Fruit fly (Drosophila melanogaster) whole organism, embryonic: ENCODE results near the gene bark.

Experiments
- ATbp ChIP-seq: fragments of 200-800 bp; sonication (Bioruptor generic); optimal IDR thresholded peaks from 2 replicates; lab custom pipeline; 2017; ENCODE audit warnings: missing biosample characterization, mild to moderate bottlenecking, missing genetic modification characterization, missing genetic modification reagents
- Atf-2 ChIP-seq: fragments of 200-800 bp; sonication (Bioruptor generic); optimal IDR thresholded peaks from 2 replicates; lab custom pipeline; 2016; ENCODE audit warnings: missing biosample characterization, missing genetic modification characterization
- CG1024 ChIP-seq: fragments of 200-800 bp; sonication (Bioruptor generic); IDR thresholded peaks from 2 replicates; pipeline ENCODE4 v1.3.6; 2022; ENCODE audit warnings: missing biosample characterization, missing genetic modification characterization
- CG10543 ChIP-seq: fragments of 200-800 bp; sonication (Bioruptor generic); optimal IDR thresholded peaks from 3 replicates; lab custom pipeline; 2017; ENCODE audit warnings: missing biosample characterization, mild to moderate bottlenecking, missing genetic modification characterization, moderate library complexity
- CG10565 ChIP-seq: fragments of 200-800 bp; sonication (Bioruptor generic); optimal IDR thresholded peaks from 3 replicates; lab custom pipeline; 2016; ENCODE audit warnings: missing biosample characterization, mild to moderate bottlenecking, missing genetic modification characterization
- CG10959 ChIP-seq: fragments of 200-800 bp; sonication (Bioruptor generic); IDR thresholded peaks from 2 replicates; pipeline ENCODE4 v1.3.6; 2022; ENCODE audit warnings: missing biosample characterization, missing genetic modification characterization
- CG17361 ChIP-seq: fragments of 200-800 bp; sonication (Bioruptor generic); IDR thresholded peaks from 3 replicates; pipeline ENCODE4 v1.3.6; 2022; ENCODE audit warnings: missing biosample characterization, missing genetic modification characterization
- CG18011 ChIP-seq: fragments of 200-800 bp; sonication (Bioruptor generic); optimal IDR thresholded peaks from 2 replicates; lab custom pipeline; 2017; ENCODE audit warnings: missing biosample characterization, missing genetic modification characterization, mild to moderate bottlenecking, moderate library complexity, missing genotype
- CG1832 ChIP-seq: fragments of 200-800 bp; sonication (Bioruptor generic); optimal IDR thresholded peaks from 2 replicates; lab custom pipeline; 2017; ENCODE audit warnings: missing biosample characterization, mild to moderate bottlenecking, missing genetic modification characterization, inconsistent platforms
- CG31224 ChIP-seq: fragments of 200-800 bp; sonication (Bioruptor generic); IDR thresholded peaks from 2 replicates; pipeline ENCODE4 v1.3.6; 2022; ENCODE audit warnings: missing biosample characterization, missing genetic modification characterization
- CG43689 ChIP-seq: fragments of 200-800 bp; sonication (Bioruptor generic); IDR thresholded peaks from 2 replicates; pipeline ENCODE4 v1.3.6; 2022; ENCODE audit warnings: missing biosample characterization, missing genetic modification characterization
- CG4730 ChIP-seq: fragments of 200-800 bp; sonication (Bioruptor generic); IDR thresholded peaks from 2 replicates; pipeline ENCODE4 v1.3.6; 2022; ENCODE audit warnings: missing biosample characterization, missing genetic modification characterization
- CG5245 ChIP-seq: fragments of 200-800 bp; sonication (Bioruptor generic); optimal IDR thresholded peaks from 3 replicates; lab custom pipeline; 2016; ENCODE audit warnings: missing biosample characterization, missing genetic modification characterization
- CG6272 ChIP-seq: fragments of 200-800 bp; sonication (Bioruptor generic); IDR thresholded peaks from 2 replicates; pipeline ENCODE4 v1.3.6; 2022; ENCODE audit warnings: missing biosample characterization, missing genetic modification characterization
- CG6689 ChIP-seq: fragments of 200-800 bp; sonication (Bioruptor generic); IDR thresholded peaks from 2 replicates; pipeline ENCODE4 v1.3.6; 2022; ENCODE audit warnings: missing biosample characterization, missing genetic modification characterization
- CG7987 ChIP-seq: fragments of 200-800 bp; sonication (Bioruptor generic); optimal IDR thresholded peaks from 2 replicates; lab custom pipeline; 2018; ENCODE audit warnings: missing biosample characterization, mild to moderate bottlenecking, missing genetic modification characterization, moderate library complexity
- CG8924 ChIP-seq: fragments of 200-800 bp; optimal IDR thresholded peaks from 3 replicates; lab custom pipeline; 2019; ENCODE audit warnings: missing biosample characterization, mild to moderate bottlenecking, missing genetic modification characterization, moderate library complexity
- CkIIα-i1 ChIP-seq: fragments of 200-800 bp; sonication (Bioruptor generic); IDR thresholded peaks from 2 replicates; pipeline ENCODE4 v1.3.6; 2022; ENCODE audit warnings: missing biosample characterization, missing genetic modification characterization
- CoRest ChIP-seq: fragments of 200-800 bp; sonication (Bioruptor generic); optimal IDR thresholded peaks from 3 replicates; lab custom pipeline; 2018; ENCODE audit warnings: missing biosample characterization, mild to moderate bottlenecking, missing genetic modification characterization, moderate library complexity
- Dfd ChIP-seq, 2 experiments: fragments of >200 bp; optimal IDR thresholded peaks; 2 replicates each; lab custom pipeline; 2017; ENCODE audit warnings: missing biosample characterization in 2 of 2, missing genetic modification characterization in 2 of 2
- Dp ChIP-seq: fragments of 200-800 bp; sonication (Bioruptor generic); optimal IDR thresholded peaks from 2 replicates; lab custom pipeline; 2018; ENCODE audit warnings: missing biosample characterization, mild to moderate bottlenecking, missing genetic modification characterization, moderate library complexity
- E2f2 ChIP-seq: fragments of 200-800 bp; sonication (Bioruptor generic); IDR thresholded peaks from 2 replicates; pipeline ENCODE4 v1.3.6; 2022; ENCODE audit warnings: missing biosample characterization, missing genetic modification characterization
- ERR ChIP-seq: fragments of 200-800 bp; sonication (Bioruptor generic); optimal IDR thresholded peaks from 2 replicates; lab custom pipeline; 2016; ENCODE audit warnings: missing biosample characterization, missing genetic modification characterization
- Eip74EF ChIP-seq, 2 experiments: fragments of 200-800 bp in 1 of 2; fragments of >200 bp in 1 of 2; sonication (Bioruptor generic) in 1 of 2; optimal IDR thresholded peaks; 2 replicates each; lab custom pipeline; 2017 to 2019; ENCODE audit warnings: missing biosample characterization in 2 of 2, missing genetic modification characterization in 2 of 2, mild to moderate bottlenecking in 1 of 2, moderate library complexity in 1 of 2
- NC2α ChIP-seq: fragments of 200-800 bp; sonication (Bioruptor generic); optimal IDR thresholded peaks from 2 replicates; lab custom pipeline; 2016; ENCODE audit warnings: missing biosample characterization, missing genetic modification characterization
- NFAT ChIP-seq: fragments of 200-800 bp; sonication (Bioruptor generic); IDR thresholded peaks from 2 replicates; pipeline ENCODE4 v1.3.6; 2022; ENCODE audit warnings: missing biosample characterization, missing genetic modification characterization
- Side ChIP-seq: fragments of 200-800 bp; sonication (Bioruptor generic); optimal IDR thresholded peaks from 2 replicates; lab custom pipeline; 2016; ENCODE audit warnings: missing biosample characterization, missing genetic modification characterization
- Spps ChIP-seq: fragments of 200-800 bp; sonication (Bioruptor generic); optimal IDR thresholded peaks from 2 replicates; lab custom pipeline; 2018; ENCODE audit warnings: missing biosample characterization, mild to moderate bottlenecking, missing genetic modification characterization
- Ssrp ChIP-seq: fragments of 200-800 bp; sonication (Bioruptor generic); optimal IDR thresholded peaks from 2 replicates; lab custom pipeline; 2018; ENCODE audit warnings: missing biosample characterization, mild to moderate bottlenecking, missing genetic modification characterization, moderate library complexity
- ab ChIP-seq: fragments of 200-800 bp; sonication (Bioruptor generic); optimal IDR thresholded peaks from 2 replicates; lab custom pipeline; 2016; ENCODE audit warnings: missing biosample characterization, missing genetic modification characterization
- abd-A ChIP-seq: fragments of 200-800 bp; sonication (Bioruptor generic); optimal IDR thresholded peaks from 3 replicates; lab custom pipeline; 2019; ENCODE audit warnings: missing biosample characterization, mild to moderate bottlenecking, missing genetic modification characterization, moderate library complexity
- bbx ChIP-seq: fragments of 200-800 bp; sonication (Bioruptor generic); IDR thresholded peaks from 2 replicates; pipeline ENCODE4 v1.3.6; 2022; ENCODE audit warnings: missing biosample characterization, missing genetic modification characterization; ENCODE audit not compliant: partially characterized antibody
- bcd ChIP-seq: fragments of 200-800 bp; sonication (Bioruptor generic); optimal IDR thresholded peaks from 2 replicates; lab custom pipeline; 2017; ENCODE audit warnings: missing biosample characterization, mild to moderate bottlenecking, missing genetic modification characterization
- cad ChIP-seq: fragments of >200 bp; optimal IDR thresholded peaks from 2 replicates; lab custom pipeline; 2017; ENCODE audit warnings: missing biosample characterization, missing genetic modification characterization
- cas ChIP-seq: fragments of 200-800 bp; sonication (Bioruptor generic); IDR thresholded peaks from 2 replicates; pipeline ENCODE4 v1.3.6; 2022; ENCODE audit warnings: missing biosample characterization, missing genetic modification characterization
- cg ChIP-seq: fragments of 200-800 bp; sonication (Bioruptor generic); optimal IDR thresholded peaks from 3 replicates; lab custom pipeline; 2019; ENCODE audit warnings: missing biosample characterization, mild to moderate bottlenecking, missing genetic modification characterization, moderate library complexity
- disco-r ChIP-seq: fragments of 200-800 bp; sonication (Bioruptor generic); optimal IDR thresholded peaks from 2 replicates; lab custom pipeline; 2016; ENCODE audit warnings: missing biosample characterization, missing genetic modification characterization
- dm ChIP-seq: fragments of 200-800 bp; sonication (Bioruptor generic); optimal IDR thresholded peaks from 3 replicates; lab custom pipeline; 2016; ENCODE audit warnings: missing biosample characterization, missing genetic modification characterization
- esg ChIP-seq: fragments of 200-800 bp; sonication (Bioruptor generic); conservative IDR thresholded peaks from 2 replicates; pipeline ENCODE4 v1.3.6; 2022; ENCODE audit warnings: missing biosample characterization, missing genetic modification characterization
- eve ChIP-seq, 2 experiments: fragments of >200 bp; optimal IDR thresholded peaks; 2 replicates each; lab custom pipeline; 2017; ENCODE audit warnings: missing biosample characterization in 2 of 2, missing genetic modification characterization in 2 of 2
- ham ChIP-seq: fragments of 200-800 bp; sonication (Bioruptor generic); IDR thresholded peaks from 2 replicates; pipeline ENCODE4 v1.3.6; 2022; ENCODE audit warnings: missing biosample characterization, missing genetic modification characterization
- hb ChIP-seq: fragments of 200-800 bp; sonication (Bioruptor generic); IDR thresholded peaks from 3 replicates; pipeline ENCODE4 v1.3.6; 2022; ENCODE audit warnings: missing biosample characterization, missing genetic modification characterization; ENCODE audit not compliant: partially characterized antibody
- lbe ChIP-seq: fragments of 200-800 bp; sonication (Bioruptor generic); optimal IDR thresholded peaks from 2 replicates; lab custom pipeline; 2016; ENCODE audit warnings: missing biosample characterization, mild to moderate bottlenecking, missing genetic modification characterization
- lola ChIP-seq, 3 experiments: fragments of >200 bp in 2 of 3; fragments of 200-800 bp in 1 of 3; sonication (Bioruptor generic) in 1 of 3; optimal IDR thresholded peaks; 2 replicates each; lab custom pipeline; 2017 to 2019; ENCODE audit warnings: missing biosample characterization in 3 of 3, missing genetic modification characterization in 3 of 3, mild to moderate bottlenecking in 1 of 3, moderate library complexity in 1 of 3
- maf-S ChIP-seq: fragments of 200-800 bp; sonication (Bioruptor generic); optimal IDR thresholded peaks from 2 replicates; lab custom pipeline; 2016; ENCODE audit warnings: missing biosample characterization, missing genetic modification characterization
- pita ChIP-seq: fragments of 200-800 bp; sonication (Bioruptor generic); optimal IDR thresholded peaks from 2 replicates; lab custom pipeline; 2017; ENCODE audit warnings: missing biosample characterization, mild to moderate bottlenecking, missing genetic modification characterization
- sima ChIP-seq: fragments of 200-800 bp; sonication (Bioruptor generic); optimal IDR thresholded peaks from 2 replicates; lab custom pipeline; 2016; ENCODE audit warnings: missing biosample characterization, missing genetic modification characterization
- tgo ChIP-seq: fragments of 200-800 bp; sonication (Bioruptor generic); IDR thresholded peaks from 3 replicates; pipeline ENCODE4 v1.3.6; 2022; ENCODE audit warnings: missing biosample characterization, missing genetic modification characterization
- tna ChIP-seq: fragments of 200-800 bp; sonication (Bioruptor generic); IDR thresholded peaks from 2 replicates; pipeline ENCODE4 v1.3.6; 2022; ENCODE audit warnings: missing biosample characterization, missing genetic modification characterization; ENCODE audit not compliant: partially characterized antibody
- z ChIP-seq: fragments of 200-800 bp; sonication (Bioruptor generic); IDR thresholded peaks from 3 replicates; pipeline ENCODE4 v1.3.6; 2022; ENCODE audit warnings: missing biosample characterization, missing genetic modification characterization

The bark gene

dm6 chr2L:3754835-3755547 is 32.0 kb upstream of the bark start (continued):
- TF ChIP-seq Dfd (GFP tag; optimal IDR thresholded peaks at IDR 0.05; lab: Kevin White, UChicago), result no peak
- no peak for TF ChIP-seq CG5245 (GFP tag; lab: Kevin White, UChicago)
- no peak for TF ChIP-seq lola (GFP tag; optimal IDR thresholded peaks at IDR 0.05; lab: Kevin White, UChicago)
- TF ChIP-seq E2f2 (GFP tag; lab: Robert Waterston, UW), result peak; percentile 25; the same call in 1 of the 2 replicates
- no peak for TF ChIP-seq Eip74EF (GFP tag; optimal IDR thresholded peaks at IDR 0.05; lab: Kevin White, UChicago)
- TF ChIP-seq bcd (GFP tag; lab: Kevin White, UChicago), result peak; percentile 43
- TF ChIP-seq CG1832 (GFP tag; lab: Kevin White, UChicago), result no peak
- no peak for TF ChIP-seq CG4730
- no peak for TF ChIP-seq CG43689 (GFP tag; lab: Robert Waterston, UW)
- TF ChIP-seq CkIIα-i1 (GFP tag; lab: Robert Waterston, UW), result no peak
- no peak for TF ChIP-seq CG10959 (GFP tag; lab: Robert Waterston, UW)
- no peak for TF ChIP-seq cad
- TF ChIP-seq z, result no peak
- peak; percentile 43 for TF ChIP-seq CG8924 (tag; lab: Kevin White, UChicago)
- no peak for TF ChIP-seq ERR
- no peak for TF ChIP-seq cg (GFP tag; lab: Kevin White, UChicago)
- TF ChIP-seq cas (GFP tag; lab: Robert Waterston, UW), result 0 out of 2 replicates have a peak, but pooled peaks have one; percentile 8
- no peak for TF ChIP-seq sima (GFP tag; lab: Kevin White, UChicago)
- no peak for TF ChIP-seq pita
- no peak for TF ChIP-seq abd-A
- no peak for TF ChIP-seq CG31224 (GFP tag; lab: Robert Waterston, UW)
- peak; percentile 2 for TF ChIP-seq CoRest (tag; lab: Kevin White, UChicago)
- peak; percentile 52; the same call in 1 of the 3 replicates for TF ChIP-seq tgo
- TF ChIP-seq CG17361 (GFP tag; lab: Robert Waterston, UW), result no peak
- TF ChIP-seq CG7987, result no peak
- no peak for TF ChIP-seq disco-r
- TF ChIP-seq Side (GFP tag; lab: Kevin White, UChicago), result no peak
- no peak for TF ChIP-seq CG10565 (GFP tag; lab: Kevin White, UChicago)
- TF ChIP-seq dm (GFP tag; lab: Kevin White, UChicago), result no peak
- TF ChIP-seq CG10543 (GFP tag; lab: Kevin White, UChicago), result no peak
- TF ChIP-seq tna, result no peak
- no peak for TF ChIP-seq ab (GFP tag; lab: Kevin White, UChicago)
- no peak for TF ChIP-seq Spps (tag; lab: Kevin White, UChicago)
- no peak for TF ChIP-seq hb (GFP tag; lab: Robert Waterston, UW)
- no peak for TF ChIP-seq esg (GFP tag; lab: Robert Waterston, UW)
- TF ChIP-seq eve (GFP tag; optimal IDR thresholded peaks at IDR 0.05; lab: Kevin White, UChicago), result no peak
- no peak for TF ChIP-seq bbx
- TF ChIP-seq Dp (GFP tag; lab: Kevin White, UChicago), result no peak
- no peak for TF ChIP-seq ATbp (GFP tag; lab: Kevin White, UChicago)
- no peak for TF ChIP-seq CG1024 (GFP tag; lab: Robert Waterston, UW)
- no peak for TF ChIP-seq CG18011
- no peak for TF ChIP-seq Ssrp (tag; lab: Kevin White, UChicago)
- no peak for TF ChIP-seq NC2α
- no peak for TF ChIP-seq lbe (GFP tag; lab: Kevin White, UChicago)
- peak; percentile 19; the same call in 1 of the 2 replicates for TF ChIP-seq NFAT (GFP tag; lab: Robert Waterston, UW)
- TF ChIP-seq maf-S (GFP tag; lab: Kevin White, UChicago), result no peak
- TF ChIP-seq CG6689 (GFP tag; lab: Robert Waterston, UW), result peak; percentile 33; the same call in 1 of the 2 replicates
- no peak for TF ChIP-seq CG6272 (GFP tag; lab: Robert Waterston, UW)
- no peak for TF ChIP-seq ham (GFP tag; lab: Robert Waterston, UW)
- TF ChIP-seq Atf-2, result no peak
